Worm (Caenorhabditis elegans) whole organism, L3 larva: ENCODE results near the gene T05C7.7.

Source experiments
- snpc-4 ChIP-seq: fragments of 150-350 bp; optimal IDR thresholded peaks from 2 replicates; lab custom pipeline; 2014; ENCODE audit warnings: missing biosample characterization, missing genetic modification characterization
- unc-62 ChIP-seq: fragments of 150-350 bp; sonication (generic microtip); optimal IDR thresholded peaks from 4 replicates; lab custom pipeline; 2014; ENCODE audit warnings: missing biosample characterization, missing genetic modification reagents, missing genetic modification characterization

ce11 chrIV:53539-53938 lies 8.0 kb upstream of the T05C7.7 start, which contains the start of gene T05C7.4:
- no peak for TF ChIP-seq unc-62 (GFP tag; lab: Kevin White, UChicago)
- TF ChIP-seq snpc-4 (tag; lab: Kevin White, UChicago) = no peak
